Fruit fly (Drosophila melanogaster) whole organism, embryonic: Measurements from ENCODE around the gene Plzf.

Experiments used
- CG1024 ChIP-seq: fragments of 200-800 bp; sonication (Bioruptor generic); IDR thresholded peaks from 2 replicates; pipeline ENCODE4 v1.3.6; 2022; ENCODE audit warnings: missing biosample characterization, missing genetic modification characterization
- CG10267 ChIP-seq: fragments of 200-800 bp; sonication (Bioruptor generic); optimal IDR thresholded peaks from 2 replicates; lab custom pipeline; 2018; ENCODE audit warnings: missing biosample characterization, mild to moderate bottlenecking, missing genetic modification characterization, moderate library complexity
- CG13123 ChIP-seq: fragments of 200-800 bp; sonication (Bioruptor generic); optimal IDR thresholded peaks from 2 replicates; lab custom pipeline; 2016; ENCODE audit warnings: missing biosample characterization, missing genetic modification characterization
- CG14710 ChIP-seq: fragments of 200-800 bp; sonication (Bioruptor generic); optimal IDR thresholded peaks from 3 replicates; lab custom pipeline; 2019; ENCODE audit warnings: missing biosample characterization, mild to moderate bottlenecking, missing genetic modification characterization, moderate library complexity
- CG17359 ChIP-seq: fragments of 200-800 bp; sonication (Bioruptor generic); optimal IDR thresholded peaks from 3 replicates; lab custom pipeline; 2018; ENCODE audit warnings: missing biosample characterization, mild to moderate bottlenecking, missing genetic modification characterization, moderate library complexity
- CG18476 ChIP-seq: fragments of 200-800 bp; sonication (Bioruptor generic); optimal IDR thresholded peaks from 2 replicates; lab custom pipeline; 2016; ENCODE audit warnings: missing biosample characterization, mild to moderate bottlenecking, missing genetic modification characterization
- CG30403 ChIP-seq: fragments of 200-800 bp; sonication (Bioruptor generic); optimal IDR thresholded peaks from 3 replicates; lab custom pipeline; 2016; ENCODE audit warnings: missing biosample characterization, missing genetic modification characterization
- CG32532 ChIP-seq: fragments of 200-800 bp; sonication (Bioruptor generic); IDR thresholded peaks from 2 replicates; pipeline ENCODE4 v1.3.6; 2022; ENCODE audit warnings: missing biosample characterization, missing genetic modification characterization
- CG4360 ChIP-seq: fragments of 200-800 bp; sonication (Bioruptor generic); IDR thresholded peaks from 2 replicates; pipeline ENCODE4 v1.3.6; 2022; ENCODE audit warnings: missing biosample characterization, missing genetic modification characterization
- CG4404 ChIP-seq: fragments of 200-800 bp; sonication (Bioruptor generic); IDR thresholded peaks from 2 replicates; pipeline ENCODE4 v1.3.6; 2022; ENCODE audit warnings: missing biosample characterization, missing genetic modification characterization
- CG4424 ChIP-seq: fragments of 200-800 bp; sonication (Bioruptor generic); optimal IDR thresholded peaks from 3 replicates; lab custom pipeline; 2016; ENCODE audit warnings: missing biosample characterization, missing genetic modification characterization
- CG4707 ChIP-seq: fragments of 200-800 bp; sonication (Bioruptor generic); optimal IDR thresholded peaks from 2 replicates; lab custom pipeline; 2018; ENCODE audit warnings: missing biosample characterization, mild to moderate bottlenecking, missing genetic modification characterization, moderate library complexity
- CG6175 ChIP-seq: fragments of 200-800 bp; sonication (Bioruptor generic); IDR thresholded peaks from 3 replicates; pipeline ENCODE4 v1.3.6; 2022; ENCODE audit warnings: missing biosample characterization, missing genetic modification characterization
- CG6765 ChIP-seq: fragments of 200-800 bp; sonication (Bioruptor generic); optimal IDR thresholded peaks from 3 replicates; lab custom pipeline; 2017; ENCODE audit warnings: missing biosample characterization, mild to moderate bottlenecking, missing genetic modification characterization
- CG8924 ChIP-seq: fragments of 200-800 bp; optimal IDR thresholded peaks from 3 replicates; lab custom pipeline; 2019; ENCODE audit warnings: missing biosample characterization, mild to moderate bottlenecking, missing genetic modification characterization, moderate library complexity
- Drgx ChIP-seq: fragments of 200-800 bp; sonication (Bioruptor generic); IDR thresholded peaks from 2 replicates; pipeline ENCODE4 v1.3.6; 2022; ENCODE audit warnings: missing biosample characterization, missing genetic modification characterization
- Fer3 ChIP-seq: fragments of 200-800 bp; sonication (Bioruptor generic); optimal IDR thresholded peaks from 2 replicates; lab custom pipeline; 2018; ENCODE audit warnings: missing biosample characterization, mild to moderate bottlenecking, missing genetic modification characterization, moderate library complexity
- MBD-R2 ChIP-seq: fragments of 200-800 bp; sonication (Bioruptor generic); IDR thresholded peaks from 2 replicates; pipeline ENCODE4 v1.3.6; 2022; ENCODE audit warnings: missing biosample characterization, missing genetic modification characterization
- Med ChIP-seq: fragments of 200-800 bp; sonication (Bioruptor generic); peaks from one replicate; lab custom pipeline; 2016; ENCODE audit warnings: missing biosample characterization, missing genetic modification characterization, mild to moderate bottlenecking, inconsistent platforms, moderate library complexity
- Pdp1 ChIP-seq, 2 experiments: fragments of 200-800 bp; sonication (Bioruptor generic); optimal IDR thresholded peaks; 3 replicates each; lab custom pipeline; 2016; ENCODE audit warnings: missing biosample characterization in 2 of 2, missing genetic modification characterization in 2 of 2, mild to moderate bottlenecking in 1 of 2, moderate library complexity in 1 of 2
- Six4 ChIP-seq: fragments of 200-800 bp; sonication (Bioruptor generic); optimal IDR thresholded peaks from 2 replicates; lab custom pipeline; 2016; ENCODE audit warnings: missing biosample characterization, missing genetic modification characterization
- amos ChIP-seq: fragments of 200-800 bp; sonication (Bioruptor generic); IDR thresholded peaks from 2 replicates; pipeline ENCODE4 v1.3.6; 2022; ENCODE audit warnings: missing biosample characterization, missing genetic modification characterization; ENCODE audit not compliant: partially characterized antibody
- ap ChIP-seq: fragments of 200-800 bp; sonication (Bioruptor generic); IDR thresholded peaks from 2 replicates; pipeline ENCODE4 v1.3.6; 2022; ENCODE audit warnings: missing biosample characterization, missing genetic modification characterization
- ash1 ChIP-seq: fragments of 200-800 bp; sonication (Bioruptor generic); optimal IDR thresholded peaks from 2 replicates; lab custom pipeline; 2018; ENCODE audit warnings: missing biosample characterization, mild to moderate bottlenecking, missing genetic modification characterization
- ato ChIP-seq: fragments of 200-800 bp; sonication (Bioruptor generic); IDR thresholded peaks from 2 replicates; pipeline ENCODE4 v1.3.6; 2022; ENCODE audit warnings: missing biosample characterization, missing genetic modification characterization; ENCODE audit not compliant: partially characterized antibody
- bsh ChIP-seq, 2 experiments: fragments of 200-800 bp; sonication (Bioruptor generic); optimal IDR thresholded peaks; 2 replicates each; lab custom pipeline; 2017 to 2018; ENCODE audit warnings: mild to moderate bottlenecking in 2 of 2, missing biosample characterization in 2 of 2, missing genetic modification characterization in 2 of 2, moderate library complexity in 1 of 2
- chn ChIP-seq: fragments of 200-800 bp; sonication (Bioruptor generic); optimal IDR thresholded peaks from 2 replicates; lab custom pipeline; 2016; ENCODE audit warnings: missing biosample characterization, missing genetic modification characterization
- ci ChIP-seq: fragments of 200-800 bp; sonication (Bioruptor generic); IDR thresholded peaks from 3 replicates; pipeline ENCODE4 v1.3.6; 2022; ENCODE audit warnings: missing biosample characterization, missing genetic modification characterization
- ewg ChIP-seq: fragments of 200-800 bp; sonication (Bioruptor generic); optimal IDR thresholded peaks from 3 replicates; lab custom pipeline; 2017; ENCODE audit warnings: mild to moderate bottlenecking, missing biosample characterization, missing genetic modification reagents, missing genetic modification characterization
- fd64A ChIP-seq: fragments of 200-800 bp; sonication (Bioruptor generic); optimal IDR thresholded peaks from 3 replicates; lab custom pipeline; 2018; ENCODE audit warnings: missing biosample characterization, mild to moderate bottlenecking, missing genetic modification characterization
- gfzf ChIP-seq: fragments of 200-800 bp; sonication (Bioruptor generic); optimal IDR thresholded peaks from 2 replicates; lab custom pipeline; 2016; ENCODE audit warnings: missing biosample characterization, mild to moderate bottlenecking, missing genetic modification characterization, moderate library complexity
- inv ChIP-seq: fragments of 200-800 bp; sonication (Bioruptor generic); IDR thresholded peaks from 2 replicates; pipeline ENCODE4 v1.3.6; 2022; ENCODE audit warnings: missing biosample characterization, missing genetic modification characterization; ENCODE audit not compliant: partially characterized antibody
- kni ChIP-seq: fragments of 200-800 bp; sonication (Bioruptor generic); optimal IDR thresholded peaks from 3 replicates; lab custom pipeline; 2017; ENCODE audit warnings: mild to moderate bottlenecking, missing biosample characterization, missing genetic modification reagents, missing genetic modification characterization
- lola ChIP-seq, 3 experiments: fragments of >200 bp in 2 of 3; fragments of 200-800 bp in 1 of 3; sonication (Bioruptor generic) in 1 of 3; optimal IDR thresholded peaks; 2 replicates each; lab custom pipeline; 2017 to 2019; ENCODE audit warnings: missing biosample characterization in 3 of 3, missing genetic modification characterization in 3 of 3, mild to moderate bottlenecking in 1 of 3, moderate library complexity in 1 of 3
- nau ChIP-seq: fragments of 200-800 bp; sonication (Bioruptor generic); optimal IDR thresholded peaks from 3 replicates; lab custom pipeline; 2017; ENCODE audit warnings: missing biosample characterization, mild to moderate bottlenecking, missing genetic modification characterization, missing genetic modification reagents
- nerfin-1 ChIP-seq: fragments of 200-800 bp; sonication (Bioruptor generic); optimal IDR thresholded peaks from 3 replicates; lab custom pipeline; 2019; ENCODE audit warnings: missing biosample characterization, mild to moderate bottlenecking, missing genetic modification characterization, moderate library complexity
- nom ChIP-seq: fragments of 200-800 bp; sonication (Bioruptor generic); optimal IDR thresholded peaks from 2 replicates; lab custom pipeline; 2017; ENCODE audit warnings: missing biosample characterization, missing genetic modification characterization, mild to moderate bottlenecking, moderate library complexity, missing genetic modification reagents
- pnt ChIP-seq: fragments of 200-800 bp; sonication (Bioruptor generic); optimal IDR thresholded peaks from 3 replicates; lab custom pipeline; 2016; ENCODE audit warnings: missing biosample characterization, missing genetic modification characterization
- scrt ChIP-seq: fragments of 200-800 bp; sonication (Bioruptor generic); optimal IDR thresholded peaks from 2 replicates; lab custom pipeline; 2018; ENCODE audit warnings: missing biosample characterization, mild to moderate bottlenecking, missing genetic modification characterization, moderate library complexity
- sd ChIP-seq: fragments of 200-800 bp; sonication (Bioruptor generic); optimal IDR thresholded peaks from 3 replicates; lab custom pipeline; 2018; ENCODE audit warnings: missing biosample characterization, mild to moderate bottlenecking, missing genetic modification characterization, moderate library complexity
- seq ChIP-seq: fragments of 200-800 bp; sonication (Bioruptor generic); IDR thresholded peaks from 2 replicates; pipeline ENCODE4 v1.3.6; 2022; ENCODE audit warnings: missing biosample characterization, missing genetic modification characterization
- sna ChIP-seq: fragments of 200-800 bp; sonication (Bioruptor generic); IDR thresholded peaks from 2 replicates; pipeline ENCODE4 v1.3.6; 2022; ENCODE audit warnings: missing biosample characterization, missing genetic modification characterization; ENCODE audit not compliant: partially characterized antibody
- tna ChIP-seq: fragments of 200-800 bp; sonication (Bioruptor generic); IDR thresholded peaks from 2 replicates; pipeline ENCODE4 v1.3.6; 2022; ENCODE audit warnings: missing biosample characterization, missing genetic modification characterization; ENCODE audit not compliant: partially characterized antibody
- tup ChIP-seq: fragments of 200-800 bp; sonication (Bioruptor generic); optimal IDR thresholded peaks from 2 replicates; lab custom pipeline; 2016; ENCODE audit warnings: missing biosample characterization, mild to moderate bottlenecking, missing genetic modification characterization, moderate library complexity
- wek ChIP-seq: fragments of 200-800 bp; sonication (Bioruptor generic); optimal IDR thresholded peaks from 3 replicates; lab custom pipeline; 2018; ENCODE audit warnings: missing biosample characterization, mild to moderate bottlenecking, missing genetic modification characterization, moderate library complexity
- z ChIP-seq: fragments of 200-800 bp; sonication (Bioruptor generic); IDR thresholded peaks from 3 replicates; pipeline ENCODE4 v1.3.6; 2022; ENCODE audit warnings: missing biosample characterization, missing genetic modification characterization

Gene Plzf

DNA sequence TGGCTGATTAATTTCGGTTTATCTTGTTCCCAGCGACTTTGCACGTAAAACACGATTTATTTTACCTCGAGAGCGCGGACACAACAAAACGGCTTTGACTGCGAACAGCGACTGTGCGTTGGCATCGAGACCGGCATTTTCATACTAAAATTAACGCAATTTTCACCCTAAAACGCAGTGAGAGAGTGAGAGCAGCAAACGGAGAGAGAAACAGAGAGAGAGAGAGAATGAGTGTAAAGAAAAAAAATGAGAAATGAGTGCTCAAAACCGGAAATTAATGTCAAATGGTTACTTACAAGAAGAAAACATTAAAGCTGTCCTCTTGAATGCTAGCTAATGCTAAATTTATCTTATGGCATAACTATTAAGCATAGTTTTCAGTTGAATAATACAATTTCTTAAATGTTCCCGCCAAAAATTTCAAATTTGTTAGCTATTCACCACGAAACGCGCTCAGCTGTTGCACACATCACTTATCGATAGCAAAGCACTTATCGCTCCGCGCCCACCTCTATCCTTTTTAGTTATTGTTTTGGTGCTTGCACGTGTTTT is 7.2 kb upstream of the Plzf start, which contains the start of the genes JhI-21, RpL7-like and CG34164 (continued):
- peak; percentile 38 for TF ChIP-seq CG4424 (GFP tag; lab: Kevin White, UChicago)
- TF ChIP-seq CG6175: no peak
- TF ChIP-seq CG1024 (GFP tag; lab: Robert Waterston, UW): peak; percentile 35; the same call in 1 of the 2 replicates
- TF ChIP-seq MBD-R2 (GFP tag; lab: Robert Waterston, UW): peak; percentile 63; the same call in 1 of the 2 replicates
- no peak for TF ChIP-seq ap (GFP tag; lab: Robert Waterston, UW)
- TF ChIP-seq tup (GFP tag; lab: Kevin White, UChicago): no peak
- TF ChIP-seq chn (GFP tag; lab: Kevin White, UChicago): no peak
- TF ChIP-seq bsh (GFP tag; optimal IDR thresholded peaks at IDR 0.05; lab: Kevin White, UChicago): peak in 1 of 2 experiments; percentile 19
- no peak for TF ChIP-seq CG4707 (GFP tag; lab: Kevin White, UChicago)
- peak; percentile 65; the same call in 1 of the 2 replicates for TF ChIP-seq CG32532 (GFP tag; lab: Robert Waterston, UW)
- no peak for TF ChIP-seq CG4404
- no peak for TF ChIP-seq nau (GFP tag; lab: Kevin White, UChicago)
- peak; percentile 49 for TF ChIP-seq sd (tag; lab: Kevin White, UChicago)
- peak; percentile 30; the same call in 1 of the 2 replicates for TF ChIP-seq inv (GFP tag; lab: Robert Waterston, UW)
- peak; percentile 17; the same call in 1 of the 2 replicates for TF ChIP-seq tna (GFP tag; lab: Robert Waterston, UW)
- peak; percentile 31; the same call in 1 of the 2 replicates for TF ChIP-seq seq
- peak; percentile 98 for TF ChIP-seq nerfin-1
- no peak for TF ChIP-seq lola (GFP tag; optimal IDR thresholded peaks at IDR 0.05; lab: Kevin White, UChicago)
- TF ChIP-seq amos (GFP tag; lab: Robert Waterston, UW): peak; percentile 70; the same call in 1 of the 2 replicates
- peak; percentile 31; the same call in 1 of the 2 replicates for TF ChIP-seq ato (GFP tag; lab: Robert Waterston, UW)
- peak in 1 of 2 experiments; percentile 51 for TF ChIP-seq Pdp1 (GFP tag; optimal IDR thresholded peaks at IDR 0.05; lab: Kevin White, UChicago)
- TF ChIP-seq pnt (GFP tag; lab: Kevin White, UChicago): no peak
- TF ChIP-seq ash1 (GFP tag; lab: Kevin White, UChicago): no peak
- peak; percentile 38; the same call in 1 of the 2 replicates for TF ChIP-seq CG4360 (GFP tag; lab: Robert Waterston, UW)
- peak; percentile 9 for TF ChIP-seq CG6765 (GFP tag; lab: Kevin White, UChicago)
- peak; percentile 45 for TF ChIP-seq nom
- peak; percentile 23 for TF ChIP-seq gfzf
- peak; percentile 65 for TF ChIP-seq CG10267 (tag; lab: Kevin White, UChicago)
- TF ChIP-seq CG8924: peak; percentile 35
- peak; percentile 33 for TF ChIP-seq ewg (GFP tag; lab: Kevin White, UChicago)
- no peak for TF ChIP-seq CG30403 (GFP tag; lab: Kevin White, UChicago)

DNA sequence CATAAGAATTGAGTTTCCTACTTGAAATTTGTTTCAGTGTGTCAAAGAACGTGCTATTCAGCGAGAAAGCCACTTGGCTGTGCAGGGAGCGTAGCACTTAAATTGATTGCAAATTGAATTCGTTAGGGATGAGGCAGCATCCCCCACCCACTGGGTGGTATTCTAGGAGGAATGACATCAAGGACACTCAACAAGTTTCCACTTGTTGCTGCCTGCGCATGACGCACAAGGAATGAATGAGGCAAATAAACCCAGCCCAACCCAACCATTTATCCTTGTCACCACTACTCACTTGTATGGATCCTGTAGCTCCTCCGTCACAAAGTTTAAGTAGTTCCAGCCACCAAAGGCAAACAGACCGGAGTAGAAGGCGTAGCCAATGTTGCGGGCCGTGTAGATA is 4.6 kb upstream of the Plzf start:
- TF ChIP-seq Six4 (GFP tag; lab: Kevin White, UChicago) (no peak), scrt (GFP tag; lab: Kevin White, UChicago) (peak; percentile 97), Med (GFP tag; lab: Kevin White, UChicago) (peak; percentile 14)

DNA sequence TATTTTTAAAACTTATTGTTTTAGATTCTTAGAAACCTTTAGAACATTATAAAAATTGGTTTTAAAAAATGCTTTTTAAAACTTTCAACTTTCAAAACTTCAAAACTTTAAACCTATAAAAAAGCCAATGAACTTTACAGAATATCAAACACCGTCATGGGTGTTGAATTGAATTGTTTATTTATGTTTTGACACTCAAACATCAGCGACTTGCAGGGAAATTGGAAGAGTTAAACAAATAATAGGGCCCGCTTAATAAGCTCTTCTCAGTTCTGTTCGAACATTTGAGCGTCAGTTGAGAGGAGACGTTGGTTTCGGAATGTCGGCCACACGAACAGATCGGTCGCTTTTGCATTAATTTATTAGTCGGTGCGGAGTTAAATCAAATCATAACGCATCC is 415 bp upstream of the Plzf start, which contains the start of gene PLCXD:
Gene PLCXD, plus strand, starts transcription at position 286 of the 400 bp plus-strand sequence.
- TF ChIP-seq CG17359 (tag; lab: Kevin White, UChicago) (peak; percentile 15), CG13123 (no peak), kni (GFP tag; lab: Kevin White, UChicago) (peak; percentile 20), z (GFP tag; lab: Robert Waterston, UW) (peak; percentile 67; the same call in 2 of the 3 replicates), CG14710 (tag; lab: Kevin White, UChicago) (peak; percentile 29), sna (GFP tag; lab: Robert Waterston, UW) (no peak), ci (GFP tag; lab: Robert Waterston, UW) (peak; percentile 51; the same call in 2 of the 3 replicates), wek (peak; percentile 9), CG18476 (no peak), Fer3 (tag; lab: Kevin White, UChicago) (peak; percentile 8), bsh (GFP tag; optimal IDR thresholded peaks at IDR 0.05; lab: Kevin White, UChicago) (peak in 1 of 2 experiments; percentile 45), fd64A (GFP tag; lab: Kevin White, UChicago) (peak; percentile 34), Drgx (GFP tag; lab: Robert Waterston, UW) (no peak)
